Fruit fly (Drosophila melanogaster) whole organism, prepupa: ENCODE data around the gene Rok.
A peak's percentile ranks its signal among the peaks of the same experiment; 100 is the strongest.

Source experiments
- CG11294 ChIP-seq: fragments of 200-800 bp; sonication (Bioruptor generic); IDR thresholded peaks from 2 replicates; pipeline ENCODE4 v1.3.6; 2022; ENCODE audit warnings: missing biosample characterization, missing genetic modification characterization
- CG11762 ChIP-seq: fragments of 200-800 bp; sonication (Bioruptor generic); optimal IDR thresholded peaks from 3 replicates; lab custom pipeline; 2016; ENCODE audit warnings: missing biosample characterization, missing genetic modification characterization; ENCODE audit not compliant: insufficient read depth
- CG15336 ChIP-seq: fragments of 200-800 bp; sonication (Bioruptor generic); IDR thresholded peaks from 2 replicates; pipeline ENCODE4 v1.3.6; 2022; ENCODE audit warnings: missing biosample characterization, missing genetic modification characterization
- CG1621 ChIP-seq: fragments of 200-800 bp; sonication (Bioruptor generic); optimal IDR thresholded peaks from 3 replicates; lab custom pipeline; 2018; ENCODE audit warnings: missing biosample characterization, mild to moderate bottlenecking, missing genetic modification characterization
- CG16779 ChIP-seq: fragments of 200-800 bp; sonication (Bioruptor generic); optimal IDR thresholded peaks from 3 replicates; lab custom pipeline; 2017; ENCODE audit warnings: missing biosample characterization, mild to moderate bottlenecking, missing genetic modification characterization
- CG31627 ChIP-seq: fragments of 200-800 bp; sonication (Bioruptor generic); optimal IDR thresholded peaks from 3 replicates; lab custom pipeline; 2016; ENCODE audit warnings: missing biosample characterization, missing genetic modification characterization
- CG32006 ChIP-seq: fragments of 200-800 bp; sonication (Bioruptor generic); optimal IDR thresholded peaks from 3 replicates; lab custom pipeline; 2017; ENCODE audit warnings: missing biosample characterization, mild to moderate bottlenecking, missing genetic modification characterization
- CG34406 ChIP-seq: fragments of 200-800 bp; sonication (Bioruptor generic); optimal IDR thresholded peaks from 3 replicates; lab custom pipeline; 2016; ENCODE audit warnings: missing biosample characterization, missing genetic modification characterization
- CG3919 ChIP-seq: fragments of 200-800 bp; sonication (Bioruptor generic); optimal IDR thresholded peaks from 3 replicates; lab custom pipeline; 2016; ENCODE audit warnings: missing biosample characterization, missing genetic modification characterization
- CG6276 ChIP-seq: fragments of 200-800 bp; sonication (Bioruptor generic); optimal IDR thresholded peaks from 2 replicates; lab custom pipeline; 2017; ENCODE audit warnings: missing biosample characterization, mild to moderate bottlenecking, missing genetic modification characterization
- CG6808 ChIP-seq: fragments of 200-800 bp; sonication (Bioruptor generic); optimal IDR thresholded peaks from 3 replicates; lab custom pipeline; 2017; ENCODE audit warnings: missing biosample characterization, missing genetic modification characterization, mild to moderate bottlenecking, moderate library complexity, missing genetic modification reagents
- CG6854 ChIP-seq: fragments of 200-800 bp; sonication (Bioruptor generic); optimal IDR thresholded peaks from 2 replicates; lab custom pipeline; 2017; ENCODE audit warnings: missing biosample characterization, mild to moderate bottlenecking, missing genetic modification characterization
- CG7368 ChIP-seq: fragments of 200-800 bp; sonication (Bioruptor generic); optimal IDR thresholded peaks from 3 replicates; lab custom pipeline; 2016; ENCODE audit warnings: missing biosample characterization, missing genetic modification characterization
- CG8119 ChIP-seq: fragments of 200-800 bp; sonication (Bioruptor generic); IDR thresholded peaks from 3 replicates; pipeline ENCODE4 v1.3.6; 2022; ENCODE audit warnings: missing biosample characterization, missing genetic modification characterization
- CG9139 ChIP-seq: fragments of 200-800 bp; sonication (Bioruptor generic); optimal IDR thresholded peaks from 3 replicates; lab custom pipeline; 2017; ENCODE audit warnings: missing biosample characterization, mild to moderate bottlenecking, missing genetic modification characterization
- Eip75B ChIP-seq: fragments of 200-800 bp; sonication (Bioruptor generic); optimal IDR thresholded peaks from 3 replicates; lab custom pipeline; 2016; ENCODE audit warnings: missing biosample characterization, missing genetic modification characterization
- Eip78C ChIP-seq: fragments of 200-800 bp; sonication (Bioruptor generic); peaks from one replicate; lab custom pipeline; 2016; ENCODE audit warnings: missing biosample characterization, missing genetic modification characterization
- Eip93F ChIP-seq: fragments of 200-800 bp; sonication (Bioruptor generic); optimal IDR thresholded peaks from 2 replicates; lab custom pipeline; 2016; ENCODE audit warnings: missing biosample characterization, mild to moderate bottlenecking, missing genetic modification characterization
- Ets96B ChIP-seq: fragments of 200-800 bp; optimal IDR thresholded peaks from 2 replicates; lab custom pipeline; 2019; ENCODE audit warnings: missing biosample characterization, mild to moderate bottlenecking, missing genetic modification characterization, moderate library complexity
- Gug ChIP-seq: fragments of 200-800 bp; sonication (Bioruptor generic); IDR thresholded peaks from 2 replicates; pipeline ENCODE4 v1.3.6; 2022; ENCODE audit warnings: missing biosample characterization, missing genetic modification characterization
- Hr39 ChIP-seq: fragments of 200-800 bp; sonication (Bioruptor generic); optimal IDR thresholded peaks from 2 replicates; lab custom pipeline; 2016; ENCODE audit warnings: missing biosample characterization, missing genetic modification characterization
- Hr4 ChIP-seq: fragments of 200-800 bp; sonication (Bioruptor generic); optimal IDR thresholded peaks from 3 replicates; lab custom pipeline; 2016; ENCODE audit warnings: missing biosample characterization, missing genetic modification characterization
- Met ChIP-seq: fragments of 200-800 bp; sonication (Bioruptor generic); optimal IDR thresholded peaks from 3 replicates; lab custom pipeline; 2016; ENCODE audit warnings: missing biosample characterization, missing genetic modification characterization
- OdsH ChIP-seq: fragments of 200-800 bp; sonication (Bioruptor generic); optimal IDR thresholded peaks from 3 replicates; lab custom pipeline; 2016; ENCODE audit warnings: missing biosample characterization, missing genetic modification characterization
- Smox ChIP-seq: fragments of 200-800 bp; sonication (Bioruptor generic); optimal IDR thresholded peaks from 3 replicates; lab custom pipeline; 2016; ENCODE audit warnings: missing biosample characterization, missing genetic modification characterization
- Sox102F ChIP-seq: fragments of 200-800 bp; sonication (Bioruptor generic); optimal IDR thresholded peaks from 2 replicates; lab custom pipeline; 2016; ENCODE audit warnings: missing biosample characterization, mild to moderate bottlenecking, missing genetic modification characterization
- Sox14 ChIP-seq: fragments of 200-800 bp; sonication (Bioruptor generic); optimal IDR thresholded peaks from 3 replicates; lab custom pipeline; 2016; ENCODE audit warnings: missing biosample characterization, missing genetic modification characterization
- achi ChIP-seq: fragments of 200-800 bp; sonication (Bioruptor generic); optimal IDR thresholded peaks from 3 replicates; lab custom pipeline; 2016; ENCODE audit warnings: missing biosample characterization, missing genetic modification characterization
- cyc ChIP-seq: fragments of 200-800 bp; sonication (Bioruptor generic); optimal IDR thresholded peaks from 3 replicates; lab custom pipeline; 2016; ENCODE audit warnings: missing biosample characterization, missing genetic modification characterization
- dsx ChIP-seq: fragments of 200-800 bp; optimal IDR thresholded peaks from 3 replicates; lab custom pipeline; 2019; ENCODE audit warnings: missing biosample characterization, mild to moderate bottlenecking, missing genetic modification characterization, moderate library complexity; ENCODE audit not compliant: poor library complexity, severe bottlenecking
- esn ChIP-seq: fragments of 200-800 bp; sonication (Bioruptor generic); optimal IDR thresholded peaks from 2 replicates; lab custom pipeline; 2016; ENCODE audit warnings: missing biosample characterization, mild to moderate bottlenecking, missing genetic modification characterization, moderate library complexity
- fkh ChIP-seq: fragments of 200-800 bp; sonication (Bioruptor generic); optimal IDR thresholded peaks from 3 replicates; lab custom pipeline; 2017; ENCODE audit warnings: missing biosample characterization, mild to moderate bottlenecking, missing genetic modification characterization, moderate library complexity
- lz ChIP-seq: fragments of 200-800 bp; sonication (Bioruptor generic); optimal IDR thresholded peaks from 3 replicates; lab custom pipeline; 2016; ENCODE audit warnings: missing biosample characterization, missing genetic modification characterization
- pdm3 ChIP-seq: fragments of 200-800 bp; sonication (Bioruptor generic); optimal IDR thresholded peaks from 3 replicates; lab custom pipeline; 2016; ENCODE audit warnings: missing biosample characterization, missing genetic modification characterization
- salr ChIP-seq, 2 experiments: fragments of 200-800 bp; sonication (Bioruptor generic); optimal IDR thresholded peaks; 3 replicates each; lab custom pipeline; 2016 to 2018; ENCODE audit warnings: missing biosample characterization in 2 of 2, missing genetic modification characterization in 2 of 2, mild to moderate bottlenecking in 1 of 2
- ss ChIP-seq, 2 experiments: fragments of 200-800 bp; sonication (Bioruptor generic); optimal IDR thresholded peaks; 2 replicates in 1 of 2; 3 replicates in 1 of 2; lab custom pipeline; 2017 to 2018; ENCODE audit warnings: mild to moderate bottlenecking in 2 of 2, missing biosample characterization in 2 of 2, missing genetic modification characterization in 2 of 2, moderate library complexity in 1 of 2
- svp ChIP-seq: fragments of 200-800 bp; sonication (Bioruptor generic); peaks from one replicate; lab custom pipeline; 2016; ENCODE audit warnings: missing biosample characterization, missing genetic modification characterization
- topi ChIP-seq: fragments of 200-800 bp; sonication (Bioruptor generic); optimal IDR thresholded peaks from 3 replicates; lab custom pipeline; 2016; ENCODE audit warnings: missing biosample characterization, missing genetic modification characterization

Rok gene

DNA sequence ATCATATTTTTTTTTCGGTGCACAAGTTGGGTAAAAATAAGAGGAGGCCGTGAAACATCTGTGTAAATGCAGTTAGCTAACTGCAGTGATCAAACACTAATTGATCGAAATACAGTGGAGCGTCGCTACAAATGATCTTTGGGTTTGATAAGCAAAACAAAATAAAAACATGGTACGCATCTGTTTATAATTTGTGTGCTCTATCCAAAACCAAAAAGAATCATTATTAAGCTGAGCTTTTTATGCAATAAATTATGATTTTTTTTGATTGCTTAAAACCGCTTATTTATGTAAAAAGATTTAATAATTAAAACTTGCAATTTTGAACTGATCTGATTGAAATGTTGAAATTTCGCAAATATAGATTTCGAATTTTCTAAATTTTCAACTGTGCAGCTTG lies 33.0 kb upstream of the Rok start:
- TF ChIP-seq achi (GFP tag; lab: Kevin White, UChicago), result peak; percentile 27
- TF ChIP-seq Eip78C, result peak; percentile 45
- TF ChIP-seq Hr39 (GFP tag; lab: Kevin White, UChicago), result peak; percentile 29
- no peak for TF ChIP-seq Gug
- TF ChIP-seq Sox102F (GFP tag; lab: Kevin White, UChicago), result peak; percentile 6
- TF ChIP-seq CG6276 (GFP tag; lab: Kevin White, UChicago), result peak; percentile 32
- peak; percentile 13 for TF ChIP-seq lz
- peak; percentile 14 for TF ChIP-seq OdsH
- TF ChIP-seq CG32006 (GFP tag; lab: Kevin White, UChicago), result peak; percentile 64
- peak; percentile 33 for TF ChIP-seq cyc (GFP tag; lab: Kevin White, UChicago)
- TF ChIP-seq Eip75B (GFP tag; lab: Kevin White, UChicago), result no peak
- no peak for TF ChIP-seq CG16779 (tag; lab: Kevin White, UChicago)
- TF ChIP-seq pdm3, result peak; percentile 37
- TF ChIP-seq CG31627 (GFP tag; lab: Kevin White, UChicago), result peak; percentile 29
- no peak for TF ChIP-seq CG11762 (GFP tag; lab: Kevin White, UChicago)
- no peak for TF ChIP-seq CG7368
- peak in 1 of 2 experiments; percentile 9 for TF ChIP-seq salr (GFP tag; optimal IDR thresholded peaks at IDR 0.05; lab: Kevin White, UChicago)
- no peak for TF ChIP-seq Met (GFP tag; lab: Kevin White, UChicago)
- TF ChIP-seq esn (GFP tag; lab: Kevin White, UChicago), result peak; percentile 47
- peak; percentile 35 for TF ChIP-seq Hr4 (GFP tag; lab: Kevin White, UChicago)
- TF ChIP-seq CG8119 (GFP tag; lab: Robert Waterston, UW), result peak; percentile 31; the same call in 1 of the 3 replicates
- TF ChIP-seq Smox (GFP tag; lab: Kevin White, UChicago), result peak; percentile 34

DNA sequence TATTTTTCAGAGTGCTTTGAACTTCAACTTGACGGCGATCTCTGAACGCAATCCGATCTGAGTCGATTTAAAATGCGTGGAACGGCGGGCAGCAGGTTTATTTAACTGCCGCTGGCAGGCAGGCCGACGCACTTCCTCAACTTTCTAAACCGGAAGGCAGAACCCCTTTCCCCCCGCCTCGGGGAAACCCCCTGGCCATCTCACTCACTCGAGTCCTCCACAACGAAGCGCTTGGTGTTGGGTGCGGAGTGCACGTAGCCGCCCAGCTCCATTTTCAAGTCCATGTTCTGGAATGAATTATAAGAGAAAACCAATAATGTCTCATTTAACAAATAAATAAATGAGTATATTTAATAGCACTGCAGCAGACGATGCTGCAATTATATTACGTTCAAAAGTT lies 32.6 kb upstream of the Rok start:
- TF ChIP-seq CG9139 (GFP tag; lab: Kevin White, UChicago) (no peak), svp (GFP tag; lab: Kevin White, UChicago) (no peak), CG11294 (GFP tag; lab: Robert Waterston, UW) (no peak), Gug (no peak), Sox14 (GFP tag; lab: Kevin White, UChicago) (no peak), pdm3 (no peak), Met (GFP tag; lab: Kevin White, UChicago) (peak; percentile 4), CG1621 (tag; lab: Kevin White, UChicago) (no peak), Eip78C (peak; percentile 51)
- TF ChIP-seq, all 60 proteins: peak for 2

DNA sequence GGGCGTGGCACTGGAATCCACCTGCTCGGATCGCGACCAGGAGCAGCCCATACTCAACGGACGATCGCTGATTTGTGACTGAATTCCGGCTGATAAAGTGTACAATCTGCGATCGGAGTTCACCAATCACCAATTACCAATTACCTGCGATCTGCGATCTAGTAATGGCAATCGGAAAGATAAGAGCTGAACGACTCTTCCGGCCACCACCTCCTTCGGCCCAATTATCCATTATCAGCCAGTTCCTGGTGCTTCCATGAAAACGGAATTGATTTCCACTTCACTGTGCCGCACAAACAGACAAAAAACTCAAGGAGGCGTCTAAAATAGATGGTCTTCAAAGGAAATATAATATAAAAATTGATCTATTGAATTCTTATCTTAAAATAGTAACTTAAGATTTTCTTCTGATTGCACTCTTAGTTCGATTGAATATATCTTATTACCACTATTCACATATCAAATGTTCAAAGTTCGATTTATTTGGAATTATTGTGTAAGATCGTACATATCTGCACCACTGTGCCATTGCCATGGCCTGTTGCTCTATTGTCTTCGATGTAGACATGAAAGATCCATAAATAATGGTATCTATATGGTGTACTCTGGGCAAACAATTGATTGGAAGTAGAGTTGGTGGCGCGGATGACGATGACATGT lies 27.3 kb upstream of the Rok start, which contains the start of gene CG15865:
TSS of gene CG15865 (minus strand) at position 51 of the 660 bp plus-strand sequence.
- TF ChIP-seq ss (GFP tag; optimal IDR thresholded peaks at IDR 0.05; lab: Kevin White, UChicago) (peak in 1 of 2 experiments; percentile 11), svp (GFP tag; lab: Kevin White, UChicago) (peak; percentile 70), Smox (GFP tag; lab: Kevin White, UChicago) (peak; percentile 16), CG7368 (no peak), Ets96B (peak; percentile 5), CG6808 (GFP tag; lab: Kevin White, UChicago) (peak; percentile 16), fkh (peak; percentile 7), Eip78C (peak; percentile 72), Eip93F (GFP tag; lab: Kevin White, UChicago) (no peak)

DNA sequence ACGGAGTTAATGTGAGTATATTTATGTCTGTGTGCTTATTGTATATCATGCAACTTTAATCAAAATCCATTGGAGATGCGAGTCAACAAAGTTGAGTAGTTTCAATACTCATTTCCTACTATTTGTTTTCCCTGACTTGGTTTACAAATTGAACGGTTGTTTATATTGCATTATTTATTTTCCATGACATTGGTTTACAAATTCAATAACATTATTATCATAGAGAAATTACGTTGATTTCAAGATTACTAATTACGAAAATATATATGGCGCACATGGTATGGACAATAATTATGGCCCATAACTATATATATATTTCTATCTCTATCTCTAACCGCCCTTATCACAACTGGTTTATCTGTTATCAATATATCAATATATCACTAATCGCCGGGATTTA lies 23.4 kb upstream of the Rok start:
- peak; percentile 13 for TF ChIP-seq Eip78C
- TF ChIP-seq fkh, result peak; percentile 17
- TF ChIP-seq CG1621 (tag; lab: Kevin White, UChicago), result no peak

DNA sequence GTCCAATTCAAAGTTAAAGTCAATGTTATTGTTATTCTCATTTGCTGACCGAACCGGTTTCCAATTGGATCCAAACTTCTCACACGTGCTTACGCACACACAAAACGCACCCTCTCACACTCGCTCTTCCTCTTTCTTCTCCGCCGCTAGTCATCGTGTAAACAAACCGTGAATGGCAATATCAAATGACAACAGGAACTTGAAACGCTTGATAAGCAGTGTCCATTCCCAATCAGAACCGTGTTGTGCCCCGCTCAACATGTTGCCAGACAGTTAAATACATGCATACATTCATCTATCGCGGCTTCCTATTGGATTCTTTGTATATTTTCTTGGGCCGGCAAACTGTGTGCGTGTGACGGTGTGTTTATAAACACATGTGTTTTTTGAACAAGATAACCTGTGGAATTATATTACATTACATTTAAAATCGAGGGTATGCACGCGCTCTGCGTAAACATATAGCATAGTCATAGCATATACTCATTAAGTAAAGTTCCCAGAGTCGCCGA lies 18.6 kb upstream of the Rok start:
- no peak for TF ChIP-seq topi (GFP tag; lab: Kevin White, UChicago)
- peak; percentile 62 for TF ChIP-seq Eip78C
- peak; percentile 96 for TF ChIP-seq fkh
- TF ChIP-seq CG15336, result peak; percentile 28; the same call in 1 of the 2 replicates
- TF ChIP-seq CG16779 (tag; lab: Kevin White, UChicago), result peak; percentile 47
- no peak for TF ChIP-seq CG34406 (GFP tag; lab: Kevin White, UChicago)
- no peak for TF ChIP-seq CG3919 (GFP tag; lab: Kevin White, UChicago)
- peak; percentile 76 for TF ChIP-seq svp (GFP tag; lab: Kevin White, UChicago)
- TF ChIP-seq dsx (GFP tag; lab: Kevin White, UChicago), result peak; percentile 20
- TF ChIP-seq CG6854 (GFP tag; lab: Kevin White, UChicago), result peak; percentile 6
- TF ChIP-seq, all 60 proteins: peak for 7
